Worm (Caenorhabditis elegans) whole organism, L4/young adult: ENCODE results near the gene srd-2.

ENCODE experiments used
- W03F9.2 ChIP-seq: fragments of 150-350 bp; optimal IDR thresholded peaks from 2 replicates; lab custom pipeline; 2014; ENCODE audit warnings: missing biosample characterization, missing genetic modification characterization
- dao-5 ChIP-seq: sonication (generic microtip); optimal IDR thresholded peaks from 2 replicates; lab custom pipeline; 2016; ENCODE audit warnings: missing genotype, missing genetic modification characterization, moderate library complexity, missing compliant biosample characterization
- him-1 ChIP-seq: sonication (generic microtip); optimal IDR thresholded peaks from 2 replicates; lab custom pipeline; 2016; ENCODE audit warnings: missing genotype, missing genetic modification reagents, missing genetic modification characterization, missing compliant biosample characterization

The srd-2 gene

DNA sequence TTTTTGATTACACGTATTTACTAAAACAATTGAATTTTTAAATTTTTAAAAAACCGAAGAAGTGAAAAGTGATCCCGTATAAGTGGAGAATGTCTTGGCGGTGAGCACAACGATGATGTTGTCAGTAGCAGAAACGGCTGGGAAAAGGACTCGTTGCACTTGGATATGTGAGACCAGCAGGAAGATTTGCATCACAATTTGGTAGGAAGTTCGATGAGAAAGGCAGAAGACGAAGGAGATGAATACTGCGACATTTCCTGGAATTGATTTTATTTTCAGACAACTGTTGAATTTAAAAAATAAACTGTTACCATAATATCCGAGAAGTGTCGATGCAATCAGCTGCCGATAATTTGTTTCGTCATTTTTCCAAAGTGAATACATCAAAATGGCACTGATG is 12.2 kb upstream of the srd-2 start, which contains the start of gene R05H5.4:
TSS of gene R05H5.4 (minus strand) at position 101 of the 400 bp plus-strand sequence.
- TF ChIP-seq dao-5 (tag; lab: Kevin White, UChicago) (no peak), W03F9.2 (no peak), him-1 (tag; lab: Kevin White, UChicago) (no peak)

- no peak for TF ChIP-seq dao-5 (tag; lab: Kevin White, UChicago)
- no peak for TF ChIP-seq him-1 (tag; lab: Kevin White, UChicago)
- TF ChIP-seq W03F9.2 = no peak
Observed at ce11 chrII:10198486-10198885, 10.8 kb upstream of the srd-2 start.

DNA sequence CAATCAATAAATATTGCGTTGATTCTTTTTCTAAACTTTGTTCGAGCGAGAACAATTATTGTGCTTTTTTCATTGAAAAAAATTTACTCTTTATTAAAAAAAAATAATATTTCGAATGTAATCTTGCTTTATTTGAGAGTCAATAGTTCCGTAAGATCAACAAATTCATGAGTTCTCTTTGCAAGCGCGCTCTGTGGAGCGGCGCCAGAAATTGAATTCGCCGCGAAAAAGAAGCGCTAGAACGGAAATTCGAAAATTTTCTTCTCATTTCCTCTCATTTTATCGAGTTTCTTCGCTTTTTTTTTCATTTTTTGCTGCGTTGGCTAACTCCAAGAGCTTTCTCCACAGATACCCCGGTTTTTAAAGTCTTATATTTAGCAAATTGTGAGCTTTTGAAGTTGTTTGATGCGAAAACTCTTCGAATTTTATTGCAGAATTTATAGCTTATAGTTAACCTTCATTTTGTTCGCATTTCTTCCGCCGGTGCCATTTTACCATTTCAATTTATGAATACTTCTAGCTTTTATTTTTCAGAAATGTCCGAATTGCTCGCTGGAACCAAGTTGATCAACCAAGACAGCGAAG is 9.5 kb upstream of the srd-2 start, which contains the start of gene R05H5.3:
TSS of gene R05H5.3 (plus strand) at position 535 of the 585 bp plus-strand sequence.
- peak; percentile 49 for TF ChIP-seq W03F9.2
- peak; percentile 16 for TF ChIP-seq him-1 (tag; lab: Kevin White, UChicago)
- no peak for TF ChIP-seq dao-5 (tag; lab: Kevin White, UChicago)

ce11 chrII:10194605-10195004 is 6.9 kb upstream of the srd-2 start, which contains the start of gene srb-6:
Gene srb-6, plus strand, starts transcription at chrII:10194905.
- no peak for TF ChIP-seq W03F9.2
- TF ChIP-seq dao-5 (tag; lab: Kevin White, UChicago) = no peak
- no peak for TF ChIP-seq him-1 (tag; lab: Kevin White, UChicago)

ce11 chrII:10192207-10192606 is 4.5 kb upstream of the srd-2 start, which contains the start of gene R05H5.7:
Gene R05H5.7, plus strand, starts transcription at chrII:10192507.
- no peak for TF ChIP-seq him-1 (tag; lab: Kevin White, UChicago)
- TF ChIP-seq dao-5 (tag; lab: Kevin White, UChicago) = no peak
- TF ChIP-seq W03F9.2 = no peak

DNA sequence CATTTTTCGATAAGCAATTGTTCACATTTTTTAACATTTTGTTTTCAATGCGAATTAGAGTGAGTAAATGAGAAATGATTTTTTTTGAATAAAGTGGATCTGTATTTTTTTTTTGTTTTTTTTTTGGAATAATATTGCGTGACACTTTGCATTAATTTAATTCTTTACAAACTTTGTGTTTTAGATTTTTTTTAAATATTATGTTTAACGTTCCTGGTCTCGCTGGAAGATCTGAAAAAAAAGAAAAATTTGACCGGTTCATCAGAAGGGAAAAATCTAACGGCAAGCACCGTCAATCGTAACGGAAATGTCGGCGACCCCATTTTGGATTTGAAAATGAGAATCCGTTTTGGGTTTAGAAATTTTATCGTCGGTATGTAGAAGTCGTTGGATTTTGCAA is 1.7 kb upstream of the srd-2 start, which contains the start of gene cdc-25.4:
TSS of gene cdc-25.4 (minus strand) at position 101 of the 400 bp plus-strand sequence.
- TF ChIP-seq dao-5 (tag; lab: Kevin White, UChicago) = no peak
- no peak for TF ChIP-seq him-1 (tag; lab: Kevin White, UChicago)
- no peak for TF ChIP-seq W03F9.2

DNA sequence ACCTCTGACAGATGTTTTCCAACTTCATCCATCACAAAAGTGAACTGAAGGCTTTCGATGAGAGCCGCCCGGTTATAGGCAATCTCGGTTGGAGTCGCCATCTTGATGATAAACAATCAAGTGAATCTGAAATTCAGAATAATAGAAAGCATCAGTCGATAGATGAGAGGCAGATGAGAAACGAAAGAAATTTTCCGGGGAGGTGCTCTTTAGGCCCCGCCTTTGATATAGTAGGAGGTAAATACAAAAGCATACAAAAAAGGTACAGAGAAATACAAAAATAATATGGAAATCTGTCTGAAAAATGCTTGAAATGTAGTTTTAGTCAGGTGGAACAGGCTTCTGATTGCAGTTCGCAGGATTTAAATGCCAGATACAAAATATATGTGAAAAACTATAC is 5.1 kb downstream of the srd-2 start, which contains the start of gene srd-1:
TSS of gene srd-1 (minus strand) at position 101 of the 400 bp plus-strand sequence.
- TF ChIP-seq W03F9.2 (no peak), dao-5 (tag; lab: Kevin White, UChicago) (no peak), him-1 (tag; lab: Kevin White, UChicago) (no peak)

DNA sequence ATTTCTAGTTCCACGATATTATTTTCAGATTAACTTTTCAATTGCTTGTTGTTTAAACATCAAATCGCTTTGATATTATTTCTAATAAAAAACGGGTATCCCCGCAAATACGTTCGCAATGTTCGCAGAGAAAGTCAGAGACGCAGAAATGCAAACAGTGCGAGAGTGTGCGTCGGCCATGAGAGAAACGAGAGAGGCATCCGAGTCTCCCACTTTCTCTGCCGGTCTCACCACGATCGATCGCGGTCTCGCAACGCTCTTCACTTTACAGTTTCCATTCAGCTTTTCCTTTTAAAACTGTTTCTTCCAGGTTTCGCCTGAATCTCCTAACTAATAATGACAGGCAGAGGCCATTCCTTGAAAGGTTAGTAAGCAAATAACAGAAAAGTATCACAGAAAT is 13.4 kb downstream of the srd-2 start, which contains the start of gene F33H1.4:
TSS of gene F33H1.4 (plus strand) at position 311 of the 400 bp plus-strand sequence.
- TF ChIP-seq him-1 (tag; lab: Kevin White, UChicago) (peak; percentile 22), W03F9.2 (no peak)

- TF ChIP-seq him-1 (tag; lab: Kevin White, UChicago) (no peak), dao-5 (tag; lab: Kevin White, UChicago) (no peak), W03F9.2 (no peak)
Observed at ce11 chrII:10172436-10172973, 15.2 kb downstream of the srd-2 start, which contains the start of gene wbp-11. Gene wbp-11, plus strand, starts transcription at chrII:10172923.

DNA sequence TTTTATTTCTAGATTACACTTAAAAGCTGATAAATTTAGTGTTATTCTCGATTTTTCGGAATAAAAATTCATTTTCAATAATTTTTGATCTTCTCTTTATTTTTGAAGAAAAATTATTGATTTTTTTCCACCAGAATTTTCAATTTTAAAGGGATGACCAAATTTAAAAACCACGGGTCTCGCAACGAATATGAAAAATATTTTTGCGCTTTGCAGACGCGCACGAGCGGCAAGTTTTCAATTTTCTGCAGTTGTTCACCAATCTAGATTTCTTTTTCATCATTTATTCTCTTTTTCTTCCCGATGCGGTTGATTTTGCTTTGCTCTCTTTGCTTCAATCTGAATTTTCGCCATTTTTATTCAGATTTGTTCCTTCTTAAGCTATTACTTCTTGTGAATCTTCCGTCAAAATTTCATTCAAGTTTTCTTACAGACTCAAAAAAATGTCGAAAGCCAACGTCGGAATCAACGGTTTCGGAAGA is 16.8 kb downstream of the srd-2 start, which contains the start of gene gpd-4:
TSS of gene gpd-4 (plus strand) at position 432 of the 482 bp plus-strand sequence.
- no peak for TF ChIP-seq him-1 (tag; lab: Kevin White, UChicago)
- TF ChIP-seq W03F9.2 = no peak
- TF ChIP-seq dao-5 (tag; lab: Kevin White, UChicago) = no peak

ce11 chrII:10168905-10169782 is 18.6 kb downstream of the srd-2 start, which contains the start of gene daf-19:
Gene daf-19, minus strand, starts transcription at chrII:10169346.
- TF ChIP-seq W03F9.2 (no peak), him-1 (tag; lab: Kevin White, UChicago) (peak; percentile 35), dao-5 (tag; lab: Kevin White, UChicago) (no peak)

DNA sequence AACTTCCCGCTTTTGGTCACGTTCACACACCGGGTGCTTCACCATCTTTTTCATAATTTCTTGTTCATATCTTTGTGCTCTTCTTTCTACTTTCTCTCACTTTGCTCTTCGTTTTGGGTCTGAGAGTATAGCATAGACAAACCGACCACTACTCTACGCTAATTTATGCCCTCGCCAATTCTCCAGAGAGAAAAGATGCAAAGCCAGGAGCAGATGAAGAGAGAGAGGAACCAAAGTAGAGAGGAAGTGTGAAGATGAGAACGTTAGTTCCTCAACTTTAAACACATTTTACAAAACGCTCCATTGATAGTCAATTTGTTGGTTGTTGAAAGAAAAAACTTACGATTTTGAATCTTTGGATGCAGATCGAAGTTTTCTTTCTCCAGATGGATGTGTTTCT is 20.0 kb downstream of the srd-2 start:
- TF ChIP-seq him-1 (tag; lab: Kevin White, UChicago) (no peak), dao-5 (tag; lab: Kevin White, UChicago) (no peak), W03F9.2 (no peak)

DNA sequence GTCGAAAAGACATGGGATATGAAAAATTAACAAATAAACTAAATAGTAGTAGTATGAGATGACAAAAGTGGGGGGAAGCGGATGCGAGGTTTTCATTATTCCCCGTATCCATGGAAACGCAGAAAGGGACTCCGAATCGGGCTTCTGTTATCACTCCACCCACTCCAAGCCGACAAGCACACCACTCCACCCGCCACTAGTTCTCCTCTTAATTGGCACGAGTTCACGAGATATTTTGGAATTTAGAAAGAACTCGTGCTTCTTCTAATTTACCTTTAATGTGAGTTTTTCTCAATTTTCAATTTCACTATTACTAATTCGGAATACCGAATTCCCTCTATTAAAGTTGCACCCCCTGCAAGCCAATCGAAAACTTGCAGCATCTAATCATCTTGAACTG is 21.3 kb downstream of the srd-2 start:
- TF ChIP-seq him-1 (tag; lab: Kevin White, UChicago) = no peak
- TF ChIP-seq dao-5 (tag; lab: Kevin White, UChicago) = no peak
- TF ChIP-seq W03F9.2 = no peak
